Worm (Caenorhabditis elegans) whole organism, young adult: ENCODE data around the gene C03A7.2.

Source experiments
- F37B4.10 ChIP-seq: fragments of 200-800 bp; sonication (Bioruptor generic); IDR thresholded peaks from 2 replicates; pipeline ENCODE4 v1.3.6; 2022; ENCODE audit warnings: missing genetic modification characterization, missing compliant biosample characterization
- cebp-2 ChIP-seq: fragments of 200-800 bp; sonication (Bioruptor generic); IDR thresholded peaks from 2 replicates; pipeline ENCODE4 v1.3.6; 2022; ENCODE audit warnings: missing genetic modification characterization, missing compliant biosample characterization
- lir-1 ChIP-seq: fragments of 200-800 bp; sonication (Bioruptor generic); conservative IDR thresholded peaks from 2 replicates; pipeline ENCODE4 v1.3.6; 2022; ENCODE audit warnings: missing genetic modification reagents, missing genetic modification characterization, missing compliant biosample characterization
- madf-6 ChIP-seq: fragments of 200-800 bp; sonication (Bioruptor generic); IDR thresholded peaks from 2 replicates; pipeline ENCODE4 v1.3.6; 2022; ENCODE audit warnings: missing genetic modification reagents, missing genetic modification characterization, missing compliant biosample characterization

C03A7.2 gene

ce11 chrV:5228513-5228912 lies 46.8 kb downstream of the C03A7.2 start:
- TF ChIP-seq madf-6 (GFP tag; lab: Robert Waterston, UW) = 0 out of 2 replicates have a peak, but pooled peaks have one; percentile 13
- no peak for TF ChIP-seq cebp-2
- no peak for TF ChIP-seq F37B4.10 (GFP tag; lab: Robert Waterston, UW)
- TF ChIP-seq lir-1 (GFP tag; lab: Robert Waterston, UW) = no peak
